Worm (Caenorhabditis elegans) whole organism, L2 larva: ENCODE measurements around the gene epg-5.

Experiments
- C34F6.9 ChIP-seq: fragments of 150-350 bp; optimal IDR thresholded peaks from 2 replicates; lab custom pipeline; 2014; ENCODE audit warnings: missing biosample characterization, missing genetic modification characterization
- F13H6.1 ChIP-seq: sonication (generic microtip); optimal IDR thresholded peaks from 2 replicates; lab custom pipeline; 2016; ENCODE audit warnings: missing genetic modification characterization, missing compliant biosample characterization
- R02D3.7 ChIP-seq: fragments of 150-350 bp; optimal IDR thresholded peaks from 2 replicates; lab custom pipeline; 2014; ENCODE audit warnings: missing biosample characterization, missing genetic modification characterization
- Y55F3AM.14 ChIP-seq: fragments of 200-800 bp; sonication (Bioruptor generic); optimal IDR thresholded peaks from 2 replicates; lab custom pipeline; 2018; ENCODE audit warnings: mild to moderate bottlenecking, missing genetic modification characterization, missing compliant biosample characterization
- ZK546.5 ChIP-seq: sonication (generic microtip); optimal IDR thresholded peaks from 2 replicates; lab custom pipeline; 2017; ENCODE audit warnings: missing biosample characterization, missing genetic modification characterization
- ceh-16 ChIP-seq: fragments of 150-350 bp; optimal IDR thresholded peaks from 2 replicates; lab custom pipeline; 2014; ENCODE audit warnings: missing biosample characterization, missing genetic modification characterization
- crh-2 ChIP-seq: sonication (generic microtip); optimal IDR thresholded peaks from 2 replicates; lab custom pipeline; 2017; ENCODE audit warnings: missing biosample characterization, missing genetic modification characterization
- egl-27 ChIP-seq: sonication (generic microtip); optimal IDR thresholded peaks from 3 replicates; lab custom pipeline; 2017; ENCODE audit warnings: missing biosample characterization, missing genetic modification reagents, missing genetic modification characterization
- elt-3 ChIP-seq: sonication (generic microtip); optimal IDR thresholded peaks from 2 replicates; lab custom pipeline; 2017; ENCODE audit warnings: missing biosample characterization, missing genetic modification characterization
- fos-1 ChIP-seq: fragments of 150-350 bp; optimal IDR thresholded peaks from 2 replicates; lab custom pipeline; 2014; ENCODE audit warnings: missing biosample characterization, missing genetic modification characterization
- gmeb-1 ChIP-seq: fragments of 150-350 bp; optimal IDR thresholded peaks from 2 replicates; lab custom pipeline; 2014; ENCODE audit warnings: missing biosample characterization, missing genetic modification characterization
- lin-11 ChIP-seq: fragments of 150-350 bp; sonication (generic microtip); optimal IDR thresholded peaks from 2 replicates; lab custom pipeline; 2014; ENCODE audit warnings: missing biosample characterization, missing genetic modification characterization, inconsistent platforms, mixed read lengths
- lin-13 ChIP-seq: fragments of 150-350 bp; optimal IDR thresholded peaks from 2 replicates; lab custom pipeline; 2014; ENCODE audit warnings: missing biosample characterization, missing genetic modification reagents, missing genetic modification characterization
- lin-39 ChIP-seq: fragments of 150-350 bp; optimal IDR thresholded peaks from 2 replicates; lab custom pipeline; 2014; ENCODE audit warnings: missing biosample characterization, missing genetic modification reagents, missing genetic modification characterization
- lsy-2 ChIP-seq, 2 experiments: fragments of 150-350 bp in 1 of 2; sonication (generic microtip) in 1 of 2; optimal IDR thresholded peaks; 2 replicates each; lab custom pipeline; 2014 to 2017; ENCODE audit warnings: missing biosample characterization in 2 of 2, missing genetic modification characterization in 2 of 2
- nhr-10 ChIP-seq: sonication (generic microtip); optimal IDR thresholded peaks from 2 replicates; lab custom pipeline; 2017; ENCODE audit warnings: missing biosample characterization, missing genetic modification characterization
- nhr-11 ChIP-seq: fragments of 150-350 bp; optimal IDR thresholded peaks from 2 replicates; lab custom pipeline; 2014; ENCODE audit warnings: missing biosample characterization, missing genetic modification characterization
- nhr-12 ChIP-seq: fragments of 150-350 bp; optimal IDR thresholded peaks from 2 replicates; lab custom pipeline; 2014; ENCODE audit warnings: missing biosample characterization, missing genetic modification characterization
- nhr-129 ChIP-seq: fragments of 150-350 bp; optimal IDR thresholded peaks from 2 replicates; lab custom pipeline; 2014; ENCODE audit warnings: missing biosample characterization, missing genetic modification characterization
- nhr-25 ChIP-seq: fragments of 150-350 bp; sonication (generic microtip); optimal IDR thresholded peaks from 3 replicates; lab custom pipeline; 2014; ENCODE audit warnings: missing biosample characterization, missing genetic modification characterization
- nhr-6 ChIP-seq: fragments of 150-350 bp; optimal IDR thresholded peaks from 2 replicates; lab custom pipeline; 2014; ENCODE audit warnings: missing biosample characterization, missing genetic modification characterization
- skn-1 ChIP-seq: sonication (generic microtip); optimal IDR thresholded peaks from 2 replicates; lab custom pipeline; 2017; ENCODE audit warnings: missing biosample characterization, missing genetic modification characterization
- sma-3 ChIP-seq: sonication (generic microtip); optimal IDR thresholded peaks from 2 replicates; lab custom pipeline; 2016; ENCODE audit warnings: missing genetic modification reagents, missing genetic modification characterization, missing compliant biosample characterization
- sma-9 ChIP-seq, 2 experiments: fragments of 150-350 bp in 1 of 2; sonication (generic microtip) in 1 of 2; optimal IDR thresholded peaks; 2 replicates each; lab custom pipeline; 2014 to 2016; ENCODE audit warnings: missing genetic modification characterization in 2 of 2, mild to moderate bottlenecking in 1 of 2, missing biosample characterization in 1 of 2, missing compliant biosample characterization in 1 of 2, missing genetic modification reagents in 1 of 2, moderate library complexity in 1 of 2
- unc-39 ChIP-seq: fragments of 150-350 bp; optimal IDR thresholded peaks from 2 replicates; lab custom pipeline; 2014; ENCODE audit warnings: missing biosample characterization, missing genetic modification characterization
- unc-55 ChIP-seq: fragments of 150-350 bp; sonication (generic microtip); optimal IDR thresholded peaks from 3 replicates; lab custom pipeline; 2014; ENCODE audit warnings: missing biosample characterization, missing genetic modification reagents, missing genetic modification characterization
- zag-1 ChIP-seq: fragments of 150-350 bp; optimal IDR thresholded peaks from 2 replicates; lab custom pipeline; 2014; ENCODE audit warnings: missing biosample characterization, missing genetic modification characterization
- ztf-1 ChIP-seq: fragments of 200-800 bp; sonication (Bioruptor generic); conservative IDR thresholded peaks from 2 replicates; pipeline ENCODE4 v1.3.6; 2022; ENCODE audit warnings: missing genetic modification characterization, missing compliant biosample characterization
- ztf-4 ChIP-seq: fragments of 150-350 bp; optimal IDR thresholded peaks from 2 replicates; lab custom pipeline; 2014; ENCODE audit warnings: missing biosample characterization, missing genetic modification characterization

Gene epg-5

ce11 chrII:6616135-6616534 is 7.0 kb upstream of the epg-5 start:
- TF ChIP-seq Y55F3AM.14: no peak
- no peak for TF ChIP-seq nhr-129 (tag; lab: Kevin White, UChicago)
- no peak for TF ChIP-seq egl-27 (tag; lab: Kevin White, UChicago)
- no peak for TF ChIP-seq unc-55 (GFP tag; lab: Kevin White, UChicago)
- no peak for TF ChIP-seq nhr-11 (tag; lab: Kevin White, UChicago)
- peak; percentile 38 for TF ChIP-seq sma-9 (GFP tag; optimal IDR thresholded peaks at IDR 0.05; lab: Kevin White, UChicago)
- TF ChIP-seq sma-9 (tag; optimal IDR thresholded peaks at IDR 0.05; lab: Kevin White, UChicago): no peak
- TF ChIP-seq skn-1 (tag; lab: Kevin White, UChicago): no peak
- no peak for TF ChIP-seq nhr-12 (tag; lab: Kevin White, UChicago)
- peak; percentile 85 for TF ChIP-seq fos-1
- no peak for TF ChIP-seq nhr-6
- no peak for TF ChIP-seq crh-2 (tag; lab: Kevin White, UChicago)

ce11 chrII:6615232-6616029 is 6.3 kb upstream of the epg-5 start:
- TF ChIP-seq zag-1 (tag; lab: Kevin White, UChicago) (no peak), ztf-4 (tag; lab: Kevin White, UChicago) (no peak), crh-2 (tag; lab: Kevin White, UChicago) (peak; percentile 41), F13H6.1 (peak; percentile 67), sma-9 (GFP tag; optimal IDR thresholded peaks at IDR 0.05; lab: Kevin White, UChicago) (peak; percentile 29), sma-9 (tag; optimal IDR thresholded peaks at IDR 0.05; lab: Kevin White, UChicago) (no peak), fos-1 (peak; percentile 92), nhr-129 (tag; lab: Kevin White, UChicago) (peak; percentile 12)

ce11 chrII:6614500-6614899 is 5.3 kb upstream of the epg-5 start:
- TF ChIP-seq fos-1 (peak; percentile 18), nhr-25 (tag; lab: Kevin White, UChicago) (no peak)

- TF ChIP-seq ceh-16 (tag; lab: Kevin White, UChicago) (no peak), lin-39 (no peak), crh-2 (tag; lab: Kevin White, UChicago) (peak; percentile 48), nhr-10 (no peak), R02D3.7 (tag; lab: Kevin White, UChicago) (no peak), unc-55 (GFP tag; lab: Kevin White, UChicago) (no peak), fos-1 (peak; percentile 87), F13H6.1 (peak; percentile 3), sma-9 (GFP tag; optimal IDR thresholded peaks at IDR 0.05; lab: Kevin White, UChicago) (peak; percentile 22), sma-9 (tag; optimal IDR thresholded peaks at IDR 0.05; lab: Kevin White, UChicago) (no peak)
- TF ChIP-seq, all 48 proteins: peak for 4
Observed at ce11 chrII:6612544-6612943, 3.4 kb upstream of the epg-5 start.

- TF ChIP-seq unc-39 (tag; lab: Kevin White, UChicago) (no peak), C34F6.9 (no peak)
Observed at ce11 chrII:6610262-6610661, 1.1 kb upstream of the epg-5 start.

ce11 chrII:6608626-6609025 is 539 bp downstream of the epg-5 start:
- TF ChIP-seq nhr-6: no peak
- TF ChIP-seq ztf-4 (tag; lab: Kevin White, UChicago): no peak
- TF ChIP-seq elt-3 (tag; lab: Kevin White, UChicago): no peak
- no peak for TF ChIP-seq sma-9 (GFP tag; optimal IDR thresholded peaks at IDR 0.05; lab: Kevin White, UChicago)
- no peak for TF ChIP-seq sma-9 (tag; optimal IDR thresholded peaks at IDR 0.05; lab: Kevin White, UChicago)
- no peak for TF ChIP-seq nhr-25 (tag; lab: Kevin White, UChicago)
- no peak for TF ChIP-seq lin-11 (tag; lab: Kevin White, UChicago)
- TF ChIP-seq ZK546.5 (tag; lab: Kevin White, UChicago): no peak
- TF ChIP-seq ceh-16 (tag; lab: Kevin White, UChicago): no peak

ce11 chrII:6600973-6601372 is 8.2 kb downstream of the epg-5 start, which contains the start of gene vps-33.2:
Gene vps-33.2 (plus strand): TSS chrII:6601216.
- no peak for TF ChIP-seq ztf-1 (GFP tag; lab: Robert Waterston, UW)
- TF ChIP-seq lsy-2 (tag; optimal IDR thresholded peaks at IDR 0.05; lab: Kevin White, UChicago): peak; percentile 27 to 58
- peak; percentile 20 for TF ChIP-seq sma-3 (GFP tag; lab: Kevin White, UChicago)
- no peak for TF ChIP-seq lin-13 (GFP tag; lab: Kevin White, UChicago)
- peak; percentile 58 for TF ChIP-seq sma-9 (GFP tag; optimal IDR thresholded peaks at IDR 0.05; lab: Kevin White, UChicago)
- no peak for TF ChIP-seq sma-9 (tag; optimal IDR thresholded peaks at IDR 0.05; lab: Kevin White, UChicago)
- peak; percentile 22 for TF ChIP-seq lin-11 (tag; lab: Kevin White, UChicago)
- TF ChIP-seq nhr-129 (tag; lab: Kevin White, UChicago): peak; percentile 35
- TF ChIP-seq F13H6.1: peak; percentile 46
- peak; percentile 48 for TF ChIP-seq gmeb-1 (tag; lab: Kevin White, UChicago)
- peak; percentile 59 for TF ChIP-seq C34F6.9
- TF ChIP-seq fos-1: peak; percentile 23
- no peak for TF ChIP-seq ZK546.5 (tag; lab: Kevin White, UChicago)
